Worm (Caenorhabditis elegans) whole organism, early embryonic: ENCODE results near the gene irld-57.

Experiments
- B0310.2 ChIP-seq: sonication (generic microtip); optimal IDR thresholded peaks from 2 replicates; lab custom pipeline; 2016; ENCODE audit warnings: mild to moderate bottlenecking, missing genetic modification characterization, missing compliant biosample characterization
- aly-1 ChIP-seq: sonication (generic microtip); optimal IDR thresholded peaks from 2 replicates; lab custom pipeline; 2016; ENCODE audit warnings: missing genetic modification characterization, missing compliant biosample characterization
- ama-1 ChIP-seq: fragments of 150-350 bp; optimal IDR thresholded peaks from 2 replicates; lab custom pipeline; 2014
- ceh-13 ChIP-seq: fragments of 200-800 bp; sonication (Bioruptor generic); optimal IDR thresholded peaks from 2 replicates; lab custom pipeline; 2018; ENCODE audit warnings: mild to moderate bottlenecking, missing genetic modification characterization, missing compliant biosample characterization
- ceh-36 ChIP-seq: sonication (generic microtip); optimal IDR thresholded peaks from 2 replicates; lab custom pipeline; 2016; ENCODE audit warnings: missing genetic modification characterization, inconsistent platforms, missing compliant biosample characterization
- ets-7 ChIP-seq: sonication (generic microtip); optimal IDR thresholded peaks from 2 replicates; lab custom pipeline; 2016; ENCODE audit warnings: missing genotype, missing genetic modification characterization, missing compliant biosample characterization
- flt-1 ChIP-seq: fragments of 200-800 bp; sonication (Bioruptor generic); IDR thresholded peaks from 2 replicates; pipeline ENCODE4 v1.3.6; 2022; ENCODE audit warnings: missing genetic modification characterization, missing compliant biosample characterization
- hmg-4 ChIP-seq: fragments of 200-800 bp; sonication (Bioruptor generic); optimal IDR thresholded peaks from 2 replicates; lab custom pipeline; 2018; ENCODE audit warnings: mild to moderate bottlenecking, missing genetic modification characterization, missing compliant biosample characterization
- pes-1 ChIP-seq: fragments of 200-800 bp; sonication (Bioruptor generic); IDR thresholded peaks from 2 replicates; pipeline ENCODE4 v1.3.6; 2022; ENCODE audit warnings: missing genetic modification reagents, missing genetic modification characterization, missing compliant biosample characterization
- sea-1 ChIP-seq: fragments of 200-800 bp; sonication (Bioruptor generic); conservative IDR thresholded peaks from 2 replicates; pipeline ENCODE4 v1.3.6; 2022; ENCODE audit warnings: missing genetic modification characterization, missing compliant biosample characterization
- tbx-11 ChIP-seq: fragments of 200-800 bp; sonication (Bioruptor generic); IDR thresholded peaks from 2 replicates; pipeline ENCODE4 v1.3.6; 2022; ENCODE audit warnings: missing genetic modification characterization, missing compliant biosample characterization
- tbx-37 ChIP-seq: fragments of 200-800 bp; sonication (Bioruptor generic); conservative IDR thresholded peaks from 2 replicates; pipeline ENCODE4 v1.3.6; 2022; ENCODE audit warnings: missing genetic modification reagents, missing genetic modification characterization, missing compliant biosample characterization
- tra-4 ChIP-seq: sonication (generic microtip); optimal IDR thresholded peaks from 2 replicates; lab custom pipeline; 2017; ENCODE audit warnings: missing genetic modification characterization, missing compliant biosample characterization

DNA sequence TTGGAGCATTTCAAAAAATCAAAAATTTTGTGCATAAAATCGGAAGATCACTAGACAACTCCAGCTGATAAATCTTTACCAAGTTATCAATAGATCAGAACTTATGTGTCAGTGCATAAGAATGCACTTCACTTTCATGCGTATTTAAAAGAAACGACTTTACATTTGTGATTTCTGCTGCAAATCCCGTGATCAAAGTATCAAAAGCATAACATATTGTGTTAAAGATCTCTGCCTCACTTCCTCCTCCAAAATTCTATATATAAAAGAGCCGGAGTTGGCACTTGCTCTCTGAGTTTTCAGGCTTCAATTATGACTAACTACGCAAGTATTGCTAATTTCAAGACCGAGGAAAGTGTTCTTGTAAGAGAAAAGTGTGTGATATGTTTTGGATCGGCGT, 32.8 kb downstream of the irld-57 start, which contains the start of gene nhr-198:
- TF ChIP-seq hmg-4 (GFP tag; lab: Kevin White, UChicago) (no peak), tbx-37 (GFP tag; lab: Robert Waterston, UW) (no peak), ama-1 (lab: Kevin White, UChicago) (no peak), tbx-11 (GFP tag; lab: Robert Waterston, UW) (no peak), flt-1 (no peak), aly-1 (tag; lab: Kevin White, UChicago) (no peak), pes-1 (GFP tag; lab: Robert Waterston, UW) (no peak), sea-1 (no peak), ceh-13 (no peak), ets-7 (tag; lab: Kevin White, UChicago) (no peak), tra-4 (tag; lab: Kevin White, UChicago) (no peak), ceh-36 (tag; lab: Kevin White, UChicago) (no peak), B0310.2 (no peak)
